Worm (Caenorhabditis elegans) whole organism, mixed stage, embryonic: ENCODE results near the gene F07B10.4.

Source experiments
- hlh-1 ChIP-seq: fragments of 150-350 bp; optimal IDR thresholded peaks from 2 replicates; lab custom pipeline; 2014; ENCODE audit warnings: missing biosample characterization, missing genetic modification reagents, missing genetic modification characterization
- lsy-2 ChIP-seq: fragments of 150-350 bp; optimal IDR thresholded peaks from 2 replicates; lab custom pipeline; 2014; ENCODE audit warnings: missing biosample characterization, missing genetic modification characterization
- mep-1 ChIP-seq: fragments of 150-350 bp; optimal IDR thresholded peaks from 2 replicates; lab custom pipeline; 2017; ENCODE audit warnings: missing biosample characterization, missing genetic modification reagents, missing genetic modification characterization, inconsistent platforms
- nhr-12 ChIP-seq: fragments of 150-350 bp; optimal IDR thresholded peaks from 2 replicates; lab custom pipeline; 2014; ENCODE audit warnings: missing biosample characterization, missing genetic modification characterization
- nhr-237 ChIP-seq: fragments of 150-350 bp; optimal IDR thresholded peaks from 2 replicates; lab custom pipeline; 2014; ENCODE audit warnings: missing biosample characterization, missing genetic modification characterization
- nhr-28 ChIP-seq: fragments of 150-350 bp; optimal IDR thresholded peaks from 2 replicates; lab custom pipeline; 2014; ENCODE audit warnings: missing biosample characterization, missing genetic modification characterization
- unc-120 ChIP-seq: sonication (generic microtip); optimal IDR thresholded peaks from 2 replicates; lab custom pipeline; 2017; ENCODE audit warnings: missing genetic modification characterization, missing compliant biosample characterization; ENCODE audit not compliant: poor library complexity, severe bottlenecking
- ztf-11 ChIP-seq: fragments of 150-350 bp; optimal IDR thresholded peaks from 2 replicates; lab custom pipeline; 2014; ENCODE audit warnings: missing biosample characterization, missing genetic modification characterization

ce11 chrV:11245029-11245428 lies 17.9 kb downstream of the F07B10.4 start:
- TF ChIP-seq hlh-1 (tag; lab: Kevin White, UChicago): no peak
- no peak for TF ChIP-seq nhr-28 (tag; lab: Kevin White, UChicago)
- TF ChIP-seq lsy-2: no peak
- TF ChIP-seq mep-1 (tag; lab: Kevin White, UChicago): no peak
- TF ChIP-seq nhr-12 (tag; lab: Kevin White, UChicago): no peak
- no peak for TF ChIP-seq nhr-237 (tag; lab: Kevin White, UChicago)
- no peak for TF ChIP-seq unc-120 (tag; lab: Kevin White, UChicago)
- TF ChIP-seq ztf-11 (tag; lab: Kevin White, UChicago): no peak
